Worm (Caenorhabditis elegans) whole organism, late embryonic: ENCODE data around the gene F19C7.3.

Experiments
- ama-1 ChIP-seq: fragments of 150-350 bp; optimal IDR thresholded peaks from 2 replicates; lab custom pipeline; 2014
- ceh-24 ChIP-seq: sonication (generic microtip); optimal IDR thresholded peaks from 2 replicates; lab custom pipeline; 2016; ENCODE audit warnings: mild to moderate bottlenecking, missing genetic modification characterization, missing compliant biosample characterization
- ceh-48 ChIP-seq: sonication (generic microtip); optimal IDR thresholded peaks from 2 replicates; lab custom pipeline; 2016; ENCODE audit warnings: missing genetic modification characterization, inconsistent platforms, missing compliant biosample characterization
- elt-2 ChIP-seq: sonication (generic microtip); optimal IDR thresholded peaks from 2 replicates; lab custom pipeline; 2016; ENCODE audit warnings: missing genetic modification reagents, missing genetic modification characterization, missing compliant biosample characterization
- ets-4 ChIP-seq: sonication (generic microtip); optimal IDR thresholded peaks from 2 replicates; lab custom pipeline; 2016; ENCODE audit warnings: missing genetic modification characterization, missing compliant biosample characterization
- lin-11 ChIP-seq: fragments of 200-800 bp; sonication (Bioruptor generic); optimal IDR thresholded peaks from 2 replicates; lab custom pipeline; 2018; ENCODE audit warnings: mild to moderate bottlenecking, missing genetic modification characterization, missing compliant biosample characterization
- mec-3 ChIP-seq: sonication (generic microtip); optimal IDR thresholded peaks from 2 replicates; lab custom pipeline; 2016; ENCODE audit warnings: borderline replicate concordance, missing genetic modification characterization, missing compliant biosample characterization
- pha-4 ChIP-seq: fragments of 150-350 bp; optimal IDR thresholded peaks from 2 replicates; lab custom pipeline; 2018; ENCODE audit warnings: missing biosample characterization, missing genetic modification reagents, missing genetic modification characterization
- ref-2 ChIP-seq: sonication (generic microtip); optimal IDR thresholded peaks from 2 replicates; lab custom pipeline; 2016; ENCODE audit warnings: missing genetic modification characterization, missing compliant biosample characterization
- rnt-1 ChIP-seq: sonication (generic microtip); optimal IDR thresholded peaks from 2 replicates; lab custom pipeline; 2016; ENCODE audit warnings: missing genetic modification characterization, missing compliant biosample characterization
- tbx-2 ChIP-seq: sonication (generic microtip); optimal IDR thresholded peaks from 2 replicates; lab custom pipeline; 2016; ENCODE audit warnings: missing genetic modification characterization, missing compliant biosample characterization
- ztf-16 ChIP-seq: sonication (generic microtip); optimal IDR thresholded peaks from 2 replicates; lab custom pipeline; 2017; ENCODE audit warnings: missing genetic modification characterization, missing compliant biosample characterization

DNA sequence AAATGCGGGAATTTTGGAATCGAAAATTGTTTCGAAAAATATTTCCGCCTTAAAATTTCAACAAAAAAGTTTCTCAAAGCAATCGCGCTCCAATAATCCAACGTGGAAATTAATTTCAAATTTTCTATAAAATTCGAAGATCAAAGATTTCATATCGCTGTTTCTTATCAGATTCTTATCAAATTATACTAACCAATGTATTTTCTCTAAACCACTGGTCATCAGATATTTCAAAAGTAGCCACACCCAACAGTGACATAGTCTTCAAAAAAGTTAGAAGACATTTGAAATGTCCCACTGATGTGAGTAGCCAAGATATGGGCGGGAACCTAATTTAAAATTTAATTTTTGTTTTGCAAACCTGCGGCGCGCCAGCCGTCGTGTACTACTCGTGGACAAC lies 9.4 kb upstream of the F19C7.3 start:
- TF ChIP-seq ets-4 (tag; lab: Kevin White, UChicago) (no peak), ceh-24 (no peak), lin-11 (tag; lab: Kevin White, UChicago) (no peak), ama-1 (lab: Kevin White, UChicago) (no peak), rnt-1 (tag; lab: Kevin White, UChicago) (no peak), tbx-2 (tag; lab: Kevin White, UChicago) (no peak), mec-3 (tag; lab: Kevin White, UChicago) (no peak), elt-2 (tag; lab: Kevin White, UChicago) (no peak), ceh-48 (tag; lab: Kevin White, UChicago) (no peak), ztf-16 (tag; lab: Kevin White, UChicago) (no peak), pha-4 (tag; lab: Kevin White, UChicago) (no peak), ref-2 (no peak)
